Worm (Caenorhabditis elegans) whole organism, L3 larva: Measurements from ENCODE around the gene sel-9.

Experiments
- ZK546.5 ChIP-seq: sonication (generic microtip); optimal IDR thresholded peaks from 2 replicates; lab custom pipeline; 2017; ENCODE audit warnings: missing biosample characterization, missing genetic modification characterization
- aly-2 ChIP-seq: fragments of 150-350 bp; optimal IDR thresholded peaks from 2 replicates; lab custom pipeline; 2014; ENCODE audit warnings: missing biosample characterization, missing genetic modification characterization
- ceh-16 ChIP-seq: sonication (generic microtip); optimal IDR thresholded peaks from 2 replicates; lab custom pipeline; 2017; ENCODE audit warnings: missing biosample characterization, missing genetic modification characterization
- ceh-28 ChIP-seq: fragments of 150-350 bp; optimal IDR thresholded peaks from 2 replicates; lab custom pipeline; 2014; ENCODE audit warnings: missing biosample characterization, missing genetic modification reagents, missing genetic modification characterization
- ceh-82 ChIP-seq: fragments of 150-350 bp; optimal IDR thresholded peaks from 2 replicates; lab custom pipeline; 2014; ENCODE audit warnings: missing biosample characterization, missing genetic modification characterization
- ceh-9 ChIP-seq: sonication (generic microtip); optimal IDR thresholded peaks from 2 replicates; lab custom pipeline; 2018; ENCODE audit warnings: missing biosample characterization, missing genetic modification characterization
- daf-12 ChIP-seq: fragments of 150-350 bp; optimal IDR thresholded peaks from 2 replicates; lab custom pipeline; 2014; ENCODE audit warnings: missing biosample characterization, missing genetic modification reagents, missing genetic modification characterization
- egl-27 ChIP-seq: sonication (generic microtip); optimal IDR thresholded peaks from 4 replicates; lab custom pipeline; 2017; ENCODE audit warnings: missing biosample characterization, missing genetic modification reagents, missing genetic modification characterization
- egl-5 ChIP-seq: fragments of 150-350 bp; optimal IDR thresholded peaks from 2 replicates; lab custom pipeline; 2017; ENCODE audit warnings: missing biosample characterization, missing genetic modification reagents, missing genetic modification characterization, inconsistent platforms
- elt-2 ChIP-seq: sonication (generic microtip); optimal IDR thresholded peaks from 2 replicates; lab custom pipeline; 2016; ENCODE audit warnings: missing genetic modification reagents, mild to moderate bottlenecking, missing genetic modification characterization, missing compliant biosample characterization
- elt-3 ChIP-seq, 3 experiments: fragments of 150-350 bp in 1 of 3; sonication (generic microtip) in 2 of 3; optimal IDR thresholded peaks; 2 replicates in 2 of 3; 4 replicates in 1 of 3; lab custom pipeline; 2014 to 2017; ENCODE audit warnings: missing biosample characterization in 3 of 3, missing genetic modification characterization in 3 of 3
- eor-1 ChIP-seq, 2 experiments: fragments of 150-350 bp; optimal IDR thresholded peaks; 2 replicates each; lab custom pipeline; 2014 to 2018; ENCODE audit warnings: missing biosample characterization in 2 of 2, missing genetic modification characterization in 2 of 2
- fkh-10 ChIP-seq: sonication (generic microtip); optimal IDR thresholded peaks from 2 replicates; lab custom pipeline; 2017; ENCODE audit warnings: missing biosample characterization, missing genetic modification reagents, missing genetic modification characterization
- fkh-2 ChIP-seq: fragments of 150-350 bp; optimal IDR thresholded peaks from 2 replicates; lab custom pipeline; 2014; ENCODE audit warnings: missing biosample characterization, missing genetic modification reagents, missing genetic modification characterization
- jun-1 ChIP-seq: fragments of 150-350 bp; optimal IDR thresholded peaks from 2 replicates; lab custom pipeline; 2014; ENCODE audit warnings: missing biosample characterization, missing genetic modification reagents, missing genetic modification characterization
- lin-15B ChIP-seq: fragments of 150-350 bp; optimal IDR thresholded peaks from 2 replicates; lab custom pipeline; 2014; ENCODE audit warnings: missing biosample characterization, missing genetic modification characterization
- lin-39 ChIP-seq: fragments of 150-350 bp; optimal IDR thresholded peaks from 2 replicates; lab custom pipeline; 2018; ENCODE audit warnings: missing biosample characterization, missing genetic modification reagents, missing genetic modification characterization
- mdl-1 ChIP-seq: fragments of 150-350 bp; optimal IDR thresholded peaks from 2 replicates; lab custom pipeline; 2014; ENCODE audit warnings: missing biosample characterization, missing genetic modification characterization
- nfya-1 ChIP-seq: sonication (generic microtip); optimal IDR thresholded peaks from 2 replicates; lab custom pipeline; 2017; ENCODE audit warnings: missing genetic modification characterization, mild to moderate bottlenecking, missing compliant biosample characterization, antibody characterized with exemption, moderate library complexity; ENCODE audit not compliant: insufficient read depth
- nhr-11 ChIP-seq: fragments of 150-350 bp; optimal IDR thresholded peaks from 2 replicates; lab custom pipeline; 2014; ENCODE audit warnings: missing biosample characterization, missing genetic modification characterization
- nhr-12 ChIP-seq: fragments of 150-350 bp; optimal IDR thresholded peaks from 2 replicates; lab custom pipeline; 2014; ENCODE audit warnings: missing biosample characterization, missing genetic modification characterization
- nhr-23 ChIP-seq: fragments of 150-350 bp; optimal IDR thresholded peaks from 2 replicates; lab custom pipeline; 2014; ENCODE audit warnings: missing biosample characterization, missing genetic modification reagents, missing genetic modification characterization
- nhr-237 ChIP-seq: fragments of 150-350 bp; optimal IDR thresholded peaks from 2 replicates; lab custom pipeline; 2014; ENCODE audit warnings: missing biosample characterization, missing genetic modification characterization
- nhr-25 ChIP-seq: sonication (generic microtip); optimal IDR thresholded peaks from 2 replicates; lab custom pipeline; 2017; ENCODE audit warnings: missing biosample characterization, missing genetic modification characterization
- nhr-76 ChIP-seq: fragments of 150-350 bp; sonication (generic microtip); optimal IDR thresholded peaks from 5 replicates; lab custom pipeline; 2014; ENCODE audit warnings: missing biosample characterization, missing genetic modification characterization
- nhr-77 ChIP-seq: fragments of 150-350 bp; optimal IDR thresholded peaks from 2 replicates; lab custom pipeline; 2014; ENCODE audit warnings: missing biosample characterization, missing genetic modification characterization
- pha-4 ChIP-seq: fragments of 150-350 bp; optimal IDR thresholded peaks from 2 replicates; lab custom pipeline; 2014; ENCODE audit warnings: missing biosample characterization, missing genetic modification reagents, missing genetic modification characterization
- pqm-1 ChIP-seq: fragments of 150-350 bp; optimal IDR thresholded peaks from 2 replicates; lab custom pipeline; 2017; ENCODE audit warnings: missing biosample characterization, missing genetic modification characterization, inconsistent platforms
- skn-1 ChIP-seq: fragments of 150-350 bp; optimal IDR thresholded peaks from 2 replicates; lab custom pipeline; 2014; ENCODE audit warnings: missing biosample characterization, missing genetic modification characterization
- unc-39 ChIP-seq: sonication (generic microtip); optimal IDR thresholded peaks from 4 replicates; lab custom pipeline; 2017; ENCODE audit warnings: missing biosample characterization, missing genetic modification characterization
- unc-62 ChIP-seq: fragments of 150-350 bp; sonication (generic microtip); optimal IDR thresholded peaks from 4 replicates; lab custom pipeline; 2014; ENCODE audit warnings: missing biosample characterization, missing genetic modification reagents, missing genetic modification characterization
- zag-1 ChIP-seq: fragments of 150-350 bp; optimal IDR thresholded peaks from 2 replicates; lab custom pipeline; 2014; ENCODE audit warnings: missing biosample characterization, missing genetic modification characterization
- ztf-11 ChIP-seq: fragments of 150-350 bp; optimal IDR thresholded peaks from 2 replicates; lab custom pipeline; 2014; ENCODE audit warnings: missing biosample characterization, missing genetic modification characterization
- ztf-4 ChIP-seq: fragments of 150-350 bp; optimal IDR thresholded peaks from 2 replicates; lab custom pipeline; 2014; ENCODE audit warnings: missing biosample characterization, missing genetic modification characterization

sel-9 gene

DNA sequence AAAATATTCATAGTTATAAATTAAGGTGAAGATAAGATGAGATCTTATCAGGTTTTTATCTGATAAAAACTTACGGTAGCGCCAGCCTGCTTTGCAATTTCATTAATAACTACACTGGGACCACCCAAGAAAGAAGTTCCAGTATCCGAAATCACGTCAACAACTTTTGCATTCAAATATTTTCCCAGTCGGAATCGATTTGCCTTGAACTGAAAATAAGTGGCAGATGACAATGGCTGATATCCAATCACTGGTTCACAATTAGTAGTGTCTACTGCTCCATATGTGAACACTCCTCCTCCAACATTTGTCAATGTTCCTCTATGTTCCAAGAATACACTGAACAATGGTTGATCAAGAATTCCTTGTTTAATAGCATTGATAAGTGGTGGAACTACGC is 36.1 kb downstream of the sel-9 start, which contains the start of gene F21F8.5:
F21F8.5 (minus strand) TSS at position 101 of the 400 bp plus-strand sequence.
- TF ChIP-seq nhr-77 (tag; lab: Kevin White, UChicago): no peak
- no peak for TF ChIP-seq nhr-237 (tag; lab: Kevin White, UChicago)

DNA sequence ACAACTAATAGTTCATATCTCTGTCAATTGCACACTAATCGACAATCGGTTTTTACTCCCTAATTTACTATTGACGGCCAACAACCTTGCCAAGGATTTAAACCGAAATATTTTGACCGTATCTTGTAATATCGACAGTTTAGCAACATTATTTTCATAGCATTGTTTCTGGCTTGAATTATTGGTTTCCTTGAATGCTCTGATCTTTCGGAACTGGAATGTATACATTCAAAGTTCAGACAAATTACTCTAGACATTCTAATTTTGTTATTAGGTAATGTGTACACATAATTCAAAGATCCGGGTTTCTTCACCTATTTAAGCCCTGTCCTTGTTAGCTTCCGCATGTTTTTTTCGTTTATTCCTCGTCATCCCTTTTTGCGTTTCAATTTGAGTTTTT is 38.4 kb downstream of the sel-9 start, which contains the start of gene C16D9.9:
C16D9.9 (plus strand) TSS at position 301 of the 400 bp plus-strand sequence.
- TF ChIP-seq lin-15B (tag; lab: Kevin White, UChicago): no peak
- TF ChIP-seq aly-2 (tag; lab: Kevin White, UChicago): no peak
- TF ChIP-seq nhr-12 (tag; lab: Kevin White, UChicago): no peak
- no peak for TF ChIP-seq pha-4
- TF ChIP-seq nhr-76 (tag; lab: Kevin White, UChicago): no peak
- no peak for TF ChIP-seq egl-5 (tag; lab: Kevin White, UChicago)
- TF ChIP-seq nhr-11 (tag; lab: Kevin White, UChicago): no peak
- TF ChIP-seq jun-1: no peak
- TF ChIP-seq, all 47 proteins: peak for 0

DNA sequence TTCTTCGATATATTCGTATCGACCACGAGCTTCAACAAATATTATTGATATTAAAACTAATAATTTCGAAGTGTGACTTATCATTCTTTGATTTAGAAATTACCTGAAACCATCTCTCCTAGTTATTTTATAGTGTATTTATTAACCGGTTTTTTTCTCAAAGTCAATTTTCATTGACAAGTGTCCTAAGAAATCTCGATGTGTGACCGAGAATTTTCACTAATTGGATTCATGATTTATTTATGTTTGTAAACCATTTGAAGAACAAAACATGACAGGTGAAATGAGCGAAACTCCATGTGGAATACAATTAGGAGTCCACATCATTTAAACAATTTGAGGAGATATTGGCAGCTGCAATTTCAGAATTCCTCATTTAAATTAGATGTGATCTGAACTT is 38.9 kb downstream of the sel-9 start, which contains the start of gene C16D9.8:
C16D9.8 (minus strand) TSS at position 101 of the 400 bp plus-strand sequence.
- TF ChIP-seq ceh-9 (tag; lab: Kevin White, UChicago) (no peak), ztf-11 (tag; lab: Kevin White, UChicago) (no peak), elt-3 (tag; optimal IDR thresholded peaks at IDR 0.05; lab: Kevin White, UChicago) (no peak), nfya-1 (tag; lab: Kevin White, UChicago) (no peak), ZK546.5 (tag; lab: Kevin White, UChicago) (no peak), ceh-16 (tag; lab: Kevin White, UChicago) (no peak), zag-1 (tag; lab: Kevin White, UChicago) (no peak)

DNA sequence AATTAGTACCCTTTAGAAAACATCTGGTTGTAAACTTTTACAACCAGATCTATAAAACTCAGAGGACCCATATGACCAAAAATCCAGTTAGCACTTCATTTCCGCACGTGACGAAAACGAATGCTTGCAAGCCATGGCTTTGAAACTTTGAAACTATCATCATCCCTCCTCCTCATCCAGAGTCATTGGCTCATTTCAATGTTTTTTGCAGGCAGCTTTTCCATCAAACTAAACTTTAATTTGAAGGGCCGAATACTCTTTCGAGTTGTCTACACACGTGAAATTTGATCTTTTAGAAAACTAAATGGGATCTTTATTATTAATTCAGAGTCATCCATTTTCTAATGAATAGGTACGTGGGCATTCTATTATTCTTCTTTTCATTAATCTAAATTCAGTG is 40.2 kb downstream of the sel-9 start:
- TF ChIP-seq elt-2 (tag; lab: Kevin White, UChicago): no peak

DNA sequence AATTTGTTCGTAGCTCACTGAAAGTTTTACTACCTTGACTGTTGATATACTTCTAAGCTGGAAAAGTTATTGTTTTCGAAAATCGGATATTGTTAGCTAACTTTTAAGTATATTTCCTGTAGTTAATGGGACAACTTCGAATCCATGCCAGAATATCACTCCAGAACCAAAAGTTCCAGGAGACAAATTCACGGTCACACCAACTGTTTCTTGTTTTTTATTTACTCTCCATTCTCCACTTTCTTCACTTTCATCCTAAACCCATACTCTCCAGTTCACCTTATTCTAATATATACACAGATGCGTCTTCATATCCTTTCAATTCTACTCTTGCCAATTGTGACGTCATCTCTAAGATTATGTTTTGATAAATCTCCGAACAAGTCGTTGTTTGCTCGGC is 43.4 kb downstream of the sel-9 start, which contains the start of gene C16D9.1:
C16D9.1 (plus strand) TSS at position 301 of the 400 bp plus-strand sequence.
- TF ChIP-seq ZK546.5 (tag; lab: Kevin White, UChicago): no peak
- no peak for TF ChIP-seq nhr-77 (tag; lab: Kevin White, UChicago)
- no peak for TF ChIP-seq egl-27 (tag; lab: Kevin White, UChicago)
- TF ChIP-seq ztf-4 (tag; lab: Kevin White, UChicago): no peak
- no peak for TF ChIP-seq ceh-9 (tag; lab: Kevin White, UChicago)
- no peak for TF ChIP-seq unc-62 (GFP tag; lab: Kevin White, UChicago)
- TF ChIP-seq lin-15B (tag; lab: Kevin White, UChicago): no peak
- no peak for TF ChIP-seq unc-39
- no peak for TF ChIP-seq nfya-1 (tag; lab: Kevin White, UChicago)
- TF ChIP-seq pqm-1 (tag; lab: Kevin White, UChicago): no peak
- TF ChIP-seq fkh-10 (GFP tag; lab: Kevin White, UChicago): no peak
- TF ChIP-seq nhr-23 (tag; lab: Kevin White, UChicago): no peak
- no peak for TF ChIP-seq mdl-1
- TF ChIP-seq jun-1: no peak
- TF ChIP-seq, all 47 proteins: peak for 0

DNA sequence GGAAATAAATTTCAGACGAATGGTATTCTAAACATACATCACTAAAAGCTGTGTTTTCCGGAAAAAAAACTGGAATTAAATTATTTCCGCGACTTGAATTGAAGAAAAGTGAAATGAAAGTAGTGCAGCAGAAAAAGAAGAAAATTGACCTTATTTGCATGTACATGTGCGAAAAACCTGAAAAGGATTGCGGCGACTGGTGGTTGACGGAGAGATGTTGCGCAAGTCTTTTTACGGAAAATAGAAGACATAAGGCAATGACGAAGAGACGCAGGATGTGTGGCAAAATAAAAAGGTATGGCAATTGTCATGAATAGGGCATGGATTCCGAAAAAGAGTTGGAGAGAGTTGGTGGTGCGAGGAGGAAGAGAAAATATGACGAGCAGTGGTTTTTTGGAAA is 47.4 kb downstream of the sel-9 start:
- TF ChIP-seq ztf-11 (tag; lab: Kevin White, UChicago) (no peak), nhr-25 (tag; lab: Kevin White, UChicago) (no peak), egl-5 (tag; lab: Kevin White, UChicago) (no peak), elt-3 (tag; optimal IDR thresholded peaks at IDR 0.05; lab: Kevin White, UChicago) (no peak)

DNA sequence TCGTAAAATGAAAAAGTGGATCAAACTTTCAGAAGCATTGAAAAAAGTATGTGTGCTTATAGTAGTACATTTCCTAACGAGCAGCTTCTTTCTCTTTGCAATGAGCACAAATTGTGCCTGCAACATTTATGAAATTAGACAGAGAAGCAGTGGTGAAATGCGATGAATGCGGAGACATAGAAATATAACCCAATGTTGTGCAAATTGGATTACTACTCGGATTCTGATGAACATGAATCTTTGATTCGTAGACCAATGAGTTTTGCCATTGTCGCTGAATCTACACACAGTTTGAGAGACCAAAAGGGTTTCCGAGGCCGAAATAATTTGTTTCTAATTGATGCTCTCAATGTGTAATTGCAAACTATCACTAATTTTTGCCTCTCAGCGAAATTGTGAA is 48.4 kb downstream of the sel-9 start:
- TF ChIP-seq nhr-23 (tag; lab: Kevin White, UChicago) (no peak), nhr-12 (tag; lab: Kevin White, UChicago) (no peak), ceh-82 (tag; lab: Kevin White, UChicago) (no peak), ztf-4 (tag; lab: Kevin White, UChicago) (no peak), ceh-28 (no peak), nhr-237 (tag; lab: Kevin White, UChicago) (no peak), skn-1 (tag; lab: Kevin White, UChicago) (no peak), lin-39 (no peak), jun-1 (no peak), daf-12 (tag; lab: Kevin White, UChicago) (no peak), nhr-76 (tag; lab: Kevin White, UChicago) (no peak), fkh-2 (no peak), egl-27 (tag; lab: Kevin White, UChicago) (no peak), eor-1 (tag; optimal IDR thresholded peaks at IDR 0.05; lab: Kevin White, UChicago) (no peak), nhr-25 (tag; lab: Kevin White, UChicago) (no peak), egl-5 (tag; lab: Kevin White, UChicago) (no peak)
